Fruit fly (Drosophila melanogaster): ENCODE data around the gene CG4911.

Gene CG4911

DNA sequence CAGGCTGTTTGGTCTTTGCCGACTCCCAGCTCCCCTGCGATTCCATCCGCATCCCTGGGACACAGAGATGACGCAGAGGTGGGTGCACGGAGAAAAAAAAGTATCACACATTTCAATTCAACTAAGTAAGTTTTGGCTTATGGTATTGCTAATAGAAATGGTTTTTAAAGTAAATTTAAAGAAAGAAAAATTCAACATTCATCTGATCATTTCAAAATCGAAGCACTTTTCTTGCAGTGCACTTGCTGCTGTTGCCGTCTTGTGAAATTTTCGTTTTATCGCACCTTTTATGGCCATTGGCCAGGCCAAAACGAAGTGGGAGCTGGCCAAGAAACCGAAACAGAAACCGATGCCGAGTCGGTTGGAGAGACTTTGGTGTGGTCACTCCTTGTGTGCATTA, 27.2 kb downstream of the CG4911 start (continued):
- TF ChIP-seq CG12769 (tag; optimal IDR thresholded peaks at IDR 0.05) (peak; percentile 42), so (GFP tag; IDR thresholded peaks at IDR 0.05) (peak; percentile 61; the same call in 2 of the 3 replicates), CG12219 (GFP tag; optimal IDR thresholded peaks at IDR 0.05) (peak; percentile 22), HLH54F (GFP tag; optimal IDR thresholded peaks at IDR 0.05) (no peak), ssp (GFP tag; IDR thresholded peaks at IDR 0.05) (peak; percentile 72), sqz (GFP tag; optimal IDR thresholded peaks at IDR 0.05) (peak; percentile 23), CG5180 (GFP tag; optimal IDR thresholded peaks at IDR 0.05) (peak; percentile 40), CG14860 (GFP tag; IDR thresholded peaks at IDR 0.05; ENCODE audit: partially characterized antibody) (no peak), lola (GFP tag; optimal IDR thresholded peaks at IDR 0.05) (peak in 1 of 3 experiments; percentile 50), sc (optimal IDR thresholded peaks at IDR 0.05) (no peak), sc (GFP tag; optimal IDR thresholded peaks at IDR 0.05) (peak; percentile 8), CG11696 (GFP tag; IDR thresholded peaks at IDR 0.05) (no peak), wek (GFP tag; optimal IDR thresholded peaks at IDR 0.05) (no peak), al (GFP tag; IDR thresholded peaks at IDR 0.05) (peak; percentile 31; the same call in 1 of the 2 replicates), CG17912 (GFP tag; optimal IDR thresholded peaks at IDR 0.05) (no peak), Gsc (GFP tag; IDR thresholded peaks at IDR 0.05) (0 out of 2 replicates have a peak, but pooled peaks have one; percentile 50), CG4707 (GFP tag; optimal IDR thresholded peaks at IDR 0.05) (no peak), NC2α (GFP tag; optimal IDR thresholded peaks at IDR 0.05) (no peak), tap (tag; optimal IDR thresholded peaks at IDR 0.05) (peak; percentile 61), CG15073 (GFP tag; optimal IDR thresholded peaks at IDR 0.05) (no peak), corto (GFP tag; optimal IDR thresholded peaks at IDR 0.05) (peak; percentile 28), Abd-B (GFP tag; optimal IDR thresholded peaks at IDR 0.05) (peak; percentile 60), CG17361 (GFP tag; IDR thresholded peaks at IDR 0.05) (peak; percentile 79), zf30C (GFP tag; optimal IDR thresholded peaks at IDR 0.05) (peak; percentile 78), phol (tag; optimal IDR thresholded peaks at IDR 0.05) (peak; percentile 73), CG30403 (GFP tag; optimal IDR thresholded peaks at IDR 0.05) (peak; percentile 60), Six4 (GFP tag; optimal IDR thresholded peaks at IDR 0.05) (peak; percentile 53), CG1602 (GFP tag; optimal IDR thresholded peaks at IDR 0.05) (peak; percentile 46), cas (GFP tag; IDR thresholded peaks at IDR 0.05) (no peak), Kr (GFP tag; optimal IDR thresholded peaks at IDR 0.05) (no peak), trh (GFP tag; optimal IDR thresholded peaks at IDR 0.05) (no peak), amos (GFP tag; IDR thresholded peaks at IDR 0.05; ENCODE audit: partially characterized antibody) (no peak), cg (GFP tag; optimal IDR thresholded peaks at IDR 0.05) (no peak), CG6254 (GFP tag; optimal IDR thresholded peaks at IDR 0.05) (peak; percentile 67), Opbp (GFP tag; IDR thresholded peaks at IDR 0.05; ENCODE audit: partially characterized antibody) (no peak), CG15514 (GFP tag; optimal IDR thresholded peaks at IDR 0.05) (peak; percentile 22), CG12942 (GFP tag; optimal IDR thresholded peaks at IDR 0.05) (peak; percentile 24), CG11695 (GFP tag; IDR thresholded peaks at IDR 0.05) (peak; percentile 82), tgo (GFP tag; IDR thresholded peaks at IDR 0.05) (peak; percentile 65), CG10147 (GFP tag; optimal IDR thresholded peaks at IDR 0.05) (peak; percentile 37), da (GFP tag; optimal IDR thresholded peaks at IDR 0.05) (no peak), Doc2 (GFP tag; IDR thresholded peaks at IDR 0.05) (peak; percentile 72; the same call in 1 of the 2 replicates), ttk (GFP tag; IDR thresholded peaks at IDR 0.05) (peak; percentile 68), CG9876 (GFP tag; optimal IDR thresholded peaks at IDR 0.05) (peak; percentile 23), eve (GFP tag; optimal IDR thresholded peaks at IDR 0.05) (peak in 1 of 2 experiments; percentile 59), mirr (GFP tag; optimal IDR thresholded peaks at IDR 0.05) (no peak), odd (GFP tag; optimal IDR thresholded peaks at IDR 0.05) (no peak), Mrtf (GFP tag; IDR thresholded peaks at IDR 0.05) (peak; percentile 60; the same call in 2 of the 3 replicates), unpg (GFP tag; optimal IDR thresholded peaks at IDR 0.05) (peak; percentile 36), dm (GFP tag; optimal IDR thresholded peaks at IDR 0.05) (no peak), peb (GFP tag; IDR thresholded peaks at IDR 0.05) (peak; percentile 71)
